Worm (Caenorhabditis elegans) whole organism, L3 larva: Measurements from ENCODE around the gene nhr-155.

ENCODE experiments used
- R02D3.7 ChIP-seq: fragments of 150-350 bp; optimal IDR thresholded peaks from 2 replicates; lab custom pipeline; 2014; ENCODE audit warnings: missing biosample characterization, missing genetic modification characterization
- ama-1 ChIP-seq: fragments of 150-350 bp; optimal IDR thresholded peaks from 2 replicates; lab custom pipeline; 2018
- ceh-16 ChIP-seq: sonication (generic microtip); optimal IDR thresholded peaks from 2 replicates; lab custom pipeline; 2017; ENCODE audit warnings: missing biosample characterization, missing genetic modification characterization
- ceh-28 ChIP-seq: fragments of 150-350 bp; optimal IDR thresholded peaks from 2 replicates; lab custom pipeline; 2014; ENCODE audit warnings: missing biosample characterization, missing genetic modification reagents, missing genetic modification characterization
- ceh-82 ChIP-seq: fragments of 150-350 bp; optimal IDR thresholded peaks from 2 replicates; lab custom pipeline; 2014; ENCODE audit warnings: missing biosample characterization, missing genetic modification characterization
- daf-12 ChIP-seq: fragments of 150-350 bp; optimal IDR thresholded peaks from 2 replicates; lab custom pipeline; 2014; ENCODE audit warnings: missing biosample characterization, missing genetic modification reagents, missing genetic modification characterization
- egl-27 ChIP-seq: sonication (generic microtip); optimal IDR thresholded peaks from 4 replicates; lab custom pipeline; 2017; ENCODE audit warnings: missing biosample characterization, missing genetic modification reagents, missing genetic modification characterization
- egl-5 ChIP-seq: fragments of 150-350 bp; optimal IDR thresholded peaks from 2 replicates; lab custom pipeline; 2017; ENCODE audit warnings: missing biosample characterization, missing genetic modification reagents, missing genetic modification characterization, inconsistent platforms
- elt-1 ChIP-seq: fragments of 150-350 bp; optimal IDR thresholded peaks from 2 replicates; lab custom pipeline; 2014; ENCODE audit warnings: missing biosample characterization, missing genetic modification characterization
- elt-2 ChIP-seq: sonication (generic microtip); optimal IDR thresholded peaks from 2 replicates; lab custom pipeline; 2016; ENCODE audit warnings: missing genetic modification reagents, mild to moderate bottlenecking, missing genetic modification characterization, missing compliant biosample characterization
- elt-3 ChIP-seq, 3 experiments: fragments of 150-350 bp in 1 of 3; sonication (generic microtip) in 2 of 3; optimal IDR thresholded peaks; 2 replicates in 2 of 3; 4 replicates in 1 of 3; lab custom pipeline; 2014 to 2017; ENCODE audit warnings: missing biosample characterization in 3 of 3, missing genetic modification characterization in 3 of 3
- eor-1 ChIP-seq, 2 experiments: fragments of 150-350 bp; optimal IDR thresholded peaks; 2 replicates each; lab custom pipeline; 2014 to 2018; ENCODE audit warnings: missing biosample characterization in 2 of 2, missing genetic modification characterization in 2 of 2
- fkh-2 ChIP-seq: fragments of 150-350 bp; optimal IDR thresholded peaks from 2 replicates; lab custom pipeline; 2014; ENCODE audit warnings: missing biosample characterization, missing genetic modification reagents, missing genetic modification characterization
- fos-1 ChIP-seq: fragments of 150-350 bp; optimal IDR thresholded peaks from 2 replicates; lab custom pipeline; 2014; ENCODE audit warnings: missing biosample characterization, missing genetic modification characterization
- hmg-11 ChIP-seq: sonication (generic microtip); optimal IDR thresholded peaks from 2 replicates; lab custom pipeline; 2016; ENCODE audit warnings: missing genetic modification characterization, missing compliant biosample characterization
- jun-1 ChIP-seq: fragments of 150-350 bp; optimal IDR thresholded peaks from 2 replicates; lab custom pipeline; 2014; ENCODE audit warnings: missing biosample characterization, missing genetic modification reagents, missing genetic modification characterization
- lin-15B ChIP-seq: fragments of 150-350 bp; optimal IDR thresholded peaks from 2 replicates; lab custom pipeline; 2014; ENCODE audit warnings: missing biosample characterization, missing genetic modification characterization
- lin-39 ChIP-seq: fragments of 150-350 bp; optimal IDR thresholded peaks from 2 replicates; lab custom pipeline; 2018; ENCODE audit warnings: missing biosample characterization, missing genetic modification reagents, missing genetic modification characterization
- lsy-12 ChIP-seq: sonication (generic microtip); optimal IDR thresholded peaks from 2 replicates; lab custom pipeline; 2016; ENCODE audit warnings: mild to moderate bottlenecking, missing genetic modification characterization, missing compliant biosample characterization
- mdl-1 ChIP-seq: fragments of 150-350 bp; optimal IDR thresholded peaks from 2 replicates; lab custom pipeline; 2014; ENCODE audit warnings: missing biosample characterization, missing genetic modification characterization
- mml-1 ChIP-seq: fragments of 150-350 bp; sonication (generic microtip); optimal IDR thresholded peaks from 3 replicates; lab custom pipeline; 2014; ENCODE audit warnings: missing biosample characterization, missing genetic modification characterization
- nhr-23 ChIP-seq: fragments of 150-350 bp; optimal IDR thresholded peaks from 2 replicates; lab custom pipeline; 2014; ENCODE audit warnings: missing biosample characterization, missing genetic modification reagents, missing genetic modification characterization
- nhr-25 ChIP-seq: sonication (generic microtip); optimal IDR thresholded peaks from 2 replicates; lab custom pipeline; 2017; ENCODE audit warnings: missing biosample characterization, missing genetic modification characterization
- nhr-28 ChIP-seq: fragments of 150-350 bp; optimal IDR thresholded peaks from 2 replicates; lab custom pipeline; 2014; ENCODE audit warnings: missing biosample characterization, missing genetic modification characterization
- nhr-76 ChIP-seq: fragments of 150-350 bp; sonication (generic microtip); optimal IDR thresholded peaks from 5 replicates; lab custom pipeline; 2014; ENCODE audit warnings: missing biosample characterization, missing genetic modification characterization
- pha-4 ChIP-seq: fragments of 150-350 bp; optimal IDR thresholded peaks from 2 replicates; lab custom pipeline; 2014; ENCODE audit warnings: missing biosample characterization, missing genetic modification reagents, missing genetic modification characterization
- pqm-1 ChIP-seq: fragments of 150-350 bp; optimal IDR thresholded peaks from 2 replicates; lab custom pipeline; 2017; ENCODE audit warnings: missing biosample characterization, missing genetic modification characterization, inconsistent platforms
- sea-2 ChIP-seq: fragments of 150-350 bp; sonication (generic microtip); optimal IDR thresholded peaks from 4 replicates; lab custom pipeline; 2014; ENCODE audit warnings: missing biosample characterization, missing genetic modification reagents, missing genetic modification characterization
- skn-1 ChIP-seq: fragments of 150-350 bp; optimal IDR thresholded peaks from 2 replicates; lab custom pipeline; 2014; ENCODE audit warnings: missing biosample characterization, missing genetic modification characterization
- snpc-4 ChIP-seq: fragments of 150-350 bp; optimal IDR thresholded peaks from 2 replicates; lab custom pipeline; 2014; ENCODE audit warnings: missing biosample characterization, missing genetic modification characterization
- tbx-2 ChIP-seq: sonication (generic microtip); optimal IDR thresholded peaks from 2 replicates; lab custom pipeline; 2016; ENCODE audit warnings: mild to moderate bottlenecking, missing genetic modification characterization, missing compliant biosample characterization
- unc-39 ChIP-seq: sonication (generic microtip); optimal IDR thresholded peaks from 4 replicates; lab custom pipeline; 2017; ENCODE audit warnings: missing biosample characterization, missing genetic modification characterization
- unc-62 ChIP-seq: fragments of 150-350 bp; sonication (generic microtip); optimal IDR thresholded peaks from 4 replicates; lab custom pipeline; 2014; ENCODE audit warnings: missing biosample characterization, missing genetic modification reagents, missing genetic modification characterization
- zag-1 ChIP-seq: fragments of 150-350 bp; optimal IDR thresholded peaks from 2 replicates; lab custom pipeline; 2014; ENCODE audit warnings: missing biosample characterization, missing genetic modification characterization
- ztf-4 ChIP-seq: fragments of 150-350 bp; optimal IDR thresholded peaks from 2 replicates; lab custom pipeline; 2014; ENCODE audit warnings: missing biosample characterization, missing genetic modification characterization

The nhr-155 gene

ce11 chrV:532046-532445 lies 7.2 kb upstream of the nhr-155 start, which contains the start of gene nhr-58 (continued):
- TF ChIP-seq fkh-2 (tag; lab: Kevin White, UChicago), result no peak
- TF ChIP-seq mml-1, result no peak
- TF ChIP-seq egl-27 (tag; lab: Kevin White, UChicago), result peak; percentile 78
- peak; percentile 29 for TF ChIP-seq lin-39 (tag; lab: Kevin White, UChicago)
- no peak for TF ChIP-seq fos-1 (tag; lab: Kevin White, UChicago)
- TF ChIP-seq snpc-4, result no peak
- TF ChIP-seq ama-1 (lab: Kevin White, UChicago), result no peak
- TF ChIP-seq ceh-28, result no peak
- no peak for TF ChIP-seq eor-1 (tag; optimal IDR thresholded peaks at IDR 0.05; lab: Kevin White, UChicago)
- no peak for TF ChIP-seq skn-1
- peak; percentile 49 for TF ChIP-seq mdl-1
- no peak for TF ChIP-seq tbx-2 (tag; lab: Kevin White, UChicago)
- TF ChIP-seq nhr-76 (tag; lab: Kevin White, UChicago), result no peak
- TF ChIP-seq, all 47 proteins: peak for 13

- TF ChIP-seq ceh-16 (tag; lab: Kevin White, UChicago) (no peak), ceh-28 (peak; percentile 53), ama-1 (lab: Kevin White, UChicago) (no peak), egl-5 (tag; lab: Kevin White, UChicago) (peak; percentile 14), pqm-1 (tag; lab: Kevin White, UChicago) (peak; percentile 73), nhr-25 (tag; lab: Kevin White, UChicago) (peak; percentile 28), zag-1 (tag; lab: Kevin White, UChicago) (no peak), elt-3 (tag; optimal IDR thresholded peaks at IDR 0.05; lab: Kevin White, UChicago) (peak in 1 of 3 experiments; percentile 58), nhr-23 (tag; lab: Kevin White, UChicago) (peak; percentile 27), hmg-11 (peak; percentile 18), elt-2 (tag; lab: Kevin White, UChicago) (peak; percentile 60)
Measured at ce11 chrV:534176-534575, 5.1 kb upstream of the nhr-155 start, which contains the start of gene nhr-132. TSS of gene nhr-132 (plus strand) at chrV:534446.

- no peak for TF ChIP-seq ceh-16 (tag; lab: Kevin White, UChicago)
- no peak for TF ChIP-seq nhr-28 (tag; lab: Kevin White, UChicago)
- no peak for TF ChIP-seq sea-2 (GFP tag; lab: Kevin White, UChicago)
- no peak for TF ChIP-seq elt-2 (tag; lab: Kevin White, UChicago)
- TF ChIP-seq ceh-82, result no peak
- TF ChIP-seq snpc-4, result no peak
- no peak for TF ChIP-seq elt-3 (tag; optimal IDR thresholded peaks at IDR 0.05; lab: Kevin White, UChicago)
- TF ChIP-seq egl-5 (tag; lab: Kevin White, UChicago), result no peak
- no peak for TF ChIP-seq unc-39 (tag; lab: Kevin White, UChicago)
- no peak for TF ChIP-seq unc-62 (GFP tag; lab: Kevin White, UChicago)
Measured at ce11 chrV:536571-536970, 2.7 kb upstream of the nhr-155 start, which contains the start of gene C14C6.5. TSS of gene C14C6.5 (plus strand) at chrV:536628.

- no peak for TF ChIP-seq nhr-76 (tag; lab: Kevin White, UChicago)
- peak; percentile 68 for TF ChIP-seq elt-1 (tag; lab: Kevin White, UChicago)
Measured at ce11 chrV:541470-541869, 2.2 kb downstream of the nhr-155 start.

ce11 chrV:543169-543568 lies 3.9 kb downstream of the nhr-155 start, which contains the start of gene C14C6.3:
TSS of gene C14C6.3 (plus strand) at chrV:543469.
- TF ChIP-seq snpc-4 (no peak), nhr-76 (tag; lab: Kevin White, UChicago) (no peak), lsy-12 (no peak), elt-1 (tag; lab: Kevin White, UChicago) (peak; percentile 64), mdl-1 (no peak), egl-27 (tag; lab: Kevin White, UChicago) (no peak), ztf-4 (tag; lab: Kevin White, UChicago) (no peak), mml-1 (no peak)

ce11 chrV:547980-548379 lies 8.7 kb downstream of the nhr-155 start, which contains the start of gene C14C6.6:
TSS of gene C14C6.6 (minus strand) at chrV:548080.
- TF ChIP-seq lsy-12, result no peak
- no peak for TF ChIP-seq tbx-2 (tag; lab: Kevin White, UChicago)
- TF ChIP-seq unc-39 (tag; lab: Kevin White, UChicago), result no peak
- TF ChIP-seq R02D3.7, result no peak
- TF ChIP-seq lin-15B (tag; lab: Kevin White, UChicago), result no peak
- TF ChIP-seq pha-4 (tag; lab: Kevin White, UChicago), result no peak
- no peak for TF ChIP-seq ztf-4 (tag; lab: Kevin White, UChicago)
- TF ChIP-seq daf-12 (tag; lab: Kevin White, UChicago), result no peak
- no peak for TF ChIP-seq pqm-1 (tag; lab: Kevin White, UChicago)
- TF ChIP-seq unc-62 (GFP tag; lab: Kevin White, UChicago), result no peak
- TF ChIP-seq egl-5 (tag; lab: Kevin White, UChicago), result no peak
- TF ChIP-seq jun-1 (tag; lab: Kevin White, UChicago), result no peak
- no peak for TF ChIP-seq ceh-16 (tag; lab: Kevin White, UChicago)
- TF ChIP-seq, all 47 proteins: peak for 0
